Worm (Caenorhabditis elegans) whole organism, mixed stage, embryonic: Measurements from ENCODE around the gene bed-3.

ENCODE experiments used
- ceh-43 ChIP-seq: fragments of 200-800 bp; sonication (Bioruptor generic); optimal IDR thresholded peaks from 2 replicates; lab custom pipeline; 2018; ENCODE audit warnings: mild to moderate bottlenecking, missing genetic modification characterization, moderate library complexity, missing compliant biosample characterization
- ceh-83 ChIP-seq: fragments of 200-800 bp; sonication (Bioruptor generic); optimal IDR thresholded peaks from 2 replicates; lab custom pipeline; 2018; ENCODE audit warnings: mild to moderate bottlenecking, missing genetic modification characterization, missing compliant biosample characterization
- ces-1 ChIP-seq: fragments of 150-350 bp; optimal IDR thresholded peaks from 2 replicates; lab custom pipeline; 2014; ENCODE audit warnings: missing biosample characterization, missing genetic modification reagents, missing genetic modification characterization
- flh-1 ChIP-seq: fragments of 200-800 bp; sonication (Bioruptor generic); optimal IDR thresholded peaks from 2 replicates; lab custom pipeline; 2018; ENCODE audit warnings: mild to moderate bottlenecking, missing genetic modification characterization, moderate library complexity, missing compliant biosample characterization
- hlh-1 ChIP-seq: fragments of 150-350 bp; optimal IDR thresholded peaks from 2 replicates; lab custom pipeline; 2014; ENCODE audit warnings: missing biosample characterization, missing genetic modification reagents, missing genetic modification characterization
- lsy-2 ChIP-seq: fragments of 150-350 bp; optimal IDR thresholded peaks from 2 replicates; lab custom pipeline; 2014; ENCODE audit warnings: missing biosample characterization, missing genetic modification characterization
- mep-1 ChIP-seq: fragments of 150-350 bp; optimal IDR thresholded peaks from 2 replicates; lab custom pipeline; 2017; ENCODE audit warnings: missing biosample characterization, missing genetic modification reagents, missing genetic modification characterization, inconsistent platforms
- nhr-12 ChIP-seq: fragments of 150-350 bp; optimal IDR thresholded peaks from 2 replicates; lab custom pipeline; 2014; ENCODE audit warnings: missing biosample characterization, missing genetic modification characterization
- nhr-76 ChIP-seq: sonication (generic microtip); optimal IDR thresholded peaks from 2 replicates; lab custom pipeline; 2017; ENCODE audit warnings: missing biosample characterization, missing genetic modification characterization
- snpc-4 ChIP-seq: fragments of 150-350 bp; optimal IDR thresholded peaks from 2 replicates; lab custom pipeline; 2014; ENCODE audit warnings: missing biosample characterization, missing genetic modification characterization
- unc-120 ChIP-seq: sonication (generic microtip); optimal IDR thresholded peaks from 2 replicates; lab custom pipeline; 2017; ENCODE audit warnings: missing genetic modification characterization, missing compliant biosample characterization; ENCODE audit not compliant: poor library complexity, severe bottlenecking
- unc-62 ChIP-seq: fragments of 150-350 bp; optimal IDR thresholded peaks from 2 replicates; lab custom pipeline; 2014; ENCODE audit warnings: missing biosample characterization, missing genetic modification reagents, missing genetic modification characterization
- ztf-11 ChIP-seq: fragments of 150-350 bp; optimal IDR thresholded peaks from 2 replicates; lab custom pipeline; 2014; ENCODE audit warnings: missing biosample characterization, missing genetic modification characterization

DNA sequence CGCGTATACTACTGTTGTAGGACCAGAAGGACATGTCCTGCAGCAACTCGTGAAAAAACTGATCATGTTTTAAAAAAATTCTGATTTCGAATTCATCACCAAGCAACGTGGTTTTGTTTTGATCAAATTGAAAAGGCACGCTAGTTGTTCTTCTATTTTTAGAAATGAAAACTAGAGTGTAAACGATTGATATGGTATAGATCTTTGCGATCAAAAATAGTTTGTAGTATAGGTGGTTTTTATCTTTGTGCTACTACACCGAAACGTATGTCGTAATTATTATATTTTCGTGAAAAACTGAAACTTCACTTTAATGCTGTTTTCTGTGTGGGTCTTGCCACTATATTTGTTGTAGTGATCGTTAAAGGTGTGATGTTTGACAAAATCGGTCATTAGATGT, 49.5 kb upstream of the bed-3 start:
- TF ChIP-seq flh-1 (GFP tag; lab: Kevin White, UChicago) (no peak), unc-62 (no peak), snpc-4 (tag; lab: Kevin White, UChicago) (no peak), mep-1 (tag; lab: Kevin White, UChicago) (no peak), nhr-12 (no peak), ceh-83 (GFP tag; lab: Kevin White, UChicago) (no peak), nhr-76 (tag; lab: Kevin White, UChicago) (no peak), hlh-1 (tag; lab: Kevin White, UChicago) (no peak), ceh-43 (GFP tag; lab: Kevin White, UChicago) (no peak), unc-120 (no peak), ztf-11 (tag; lab: Kevin White, UChicago) (no peak), lsy-2 (no peak), ces-1 (GFP tag; lab: Kevin White, UChicago) (no peak)
